Worm (Caenorhabditis elegans): ENCODE results near the gene psd-1.

psd-1 gene

ce11 chrIII:7300763-7301162 is 25.6 kb upstream of the psd-1 start:
- TF ChIP-seq ztf-4 (tag; optimal IDR thresholded peaks at IDR 0.05) (no peak), dpl-1 (GFP tag; optimal IDR thresholded peaks at IDR 0.05) (no peak), blmp-1 (tag; optimal IDR thresholded peaks at IDR 0.05) (peak; percentile 82), nhr-90 (tag; optimal IDR thresholded peaks at IDR 0.05; ENCODE audit: poor library complexity) (no peak), unc-62 (GFP tag; optimal IDR thresholded peaks at IDR 0.05) (no peak), sox-4 (tag; optimal IDR thresholded peaks at IDR 0.05) (no peak), snpc-4 (tag; optimal IDR thresholded peaks at IDR 0.05) (no peak), egl-27 (tag; optimal IDR thresholded peaks at IDR 0.05) (no peak), grh-1 (GFP tag; IDR thresholded peaks at IDR 0.05) (peak; percentile 32; the same call in 1 of the 2 replicates), lin-35 (GFP tag; optimal IDR thresholded peaks at IDR 0.05) (peak in 1 of 2 experiments; percentile 38), ces-1 (GFP tag; optimal IDR thresholded peaks at IDR 0.05) (no peak), nhr-76 (tag; optimal IDR thresholded peaks at IDR 0.05) (no peak), nhr-20 (tag; optimal IDR thresholded peaks at IDR 0.05) (peak; percentile 40), pag-3 (tag; optimal IDR thresholded peaks at IDR 0.05; ENCODE audit: borderline replicate concordance, insufficient read depth) (no peak), mdl-1 (tag; optimal IDR thresholded peaks at IDR 0.05) (no peak), jun-1 (tag; optimal IDR thresholded peaks at IDR 0.05) (no peak), F16B12.6 (tag; optimal IDR thresholded peaks at IDR 0.05) (no peak), Y116A8C.19 (tag; optimal IDR thresholded peaks at IDR 0.05; ENCODE audit: borderline replicate concordance) (no peak), lin-15B (tag; optimal IDR thresholded peaks at IDR 0.05) (no peak), mef-2 (tag; optimal IDR thresholded peaks at IDR 0.05) (no peak), lin-14 (GFP tag; optimal IDR thresholded peaks at IDR 0.05) (peak; percentile 44), lsy-2 (tag; optimal IDR thresholded peaks at IDR 0.05) (peak in 1 of 2 experiments; percentile 17), C16A3.4 (tag; optimal IDR thresholded peaks at IDR 0.05) (no peak), nhr-237 (tag; optimal IDR thresholded peaks at IDR 0.05) (no peak), nhr-19 (GFP tag; conservative IDR thresholded peaks at IDR 0.05) (peak; percentile 33), snu-23 (GFP tag; optimal IDR thresholded peaks at IDR 0.05) (peak; percentile 4), ama-1 (optimal IDR thresholded peaks at IDR 0.05) (no peak), unc-98 (GFP tag; IDR thresholded peaks at IDR 0.05) (no peak), ztf-11 (tag; optimal IDR thresholded peaks at IDR 0.05) (no peak), ceh-90 (tag; optimal IDR thresholded peaks at IDR 0.05) (no peak), ceh-8 (GFP tag; optimal IDR thresholded peaks at IDR 0.05) (no peak), irx-1 (tag; optimal IDR thresholded peaks at IDR 0.05) (no peak), hlh-17 (GFP tag; optimal IDR thresholded peaks at IDR 0.05; ENCODE audit: borderline replicate concordance) (no peak), nhr-11 (tag; optimal IDR thresholded peaks at IDR 0.05) (no peak), nhr-28 (tag; optimal IDR thresholded peaks at IDR 0.05) (no peak), mab-9 (GFP tag; IDR thresholded peaks at IDR 0.05) (no peak), mep-1 (tag; optimal IDR thresholded peaks at IDR 0.05) (no peak), zip-4 (GFP tag; optimal IDR thresholded peaks at IDR 0.05) (no peak), elt-3 (tag; optimal IDR thresholded peaks at IDR 0.05) (peak in 1 of 6 experiments; percentile 2), fkh-8 (tag; optimal IDR thresholded peaks at IDR 0.05) (no peak), nhr-47 (tag; optimal IDR thresholded peaks at IDR 0.05) (no peak), elt-2 (tag; optimal IDR thresholded peaks at IDR 0.05) (no peak), vab-15 (tag; optimal IDR thresholded peaks at IDR 0.05) (no peak), nhr-84 (tag; optimal IDR thresholded peaks at IDR 0.05) (no peak), efl-3 (GFP tag; optimal IDR thresholded peaks at IDR 0.05) (no peak), ceh-88 (GFP tag; IDR thresholded peaks at IDR 0.05) (no peak), lin-39 (tag; optimal IDR thresholded peaks at IDR 0.05) (no peak), unc-86 (tag; optimal IDR thresholded peaks at IDR 0.05) (no peak), efl-1 (optimal IDR thresholded peaks at IDR 0.05) (no peak), efl-1 (GFP tag; optimal IDR thresholded peaks at IDR 0.05 in 1 of 2) (peak in 1 of 2 experiments; percentile 73), lin-13 (GFP tag; optimal IDR thresholded peaks at IDR 0.05) (no peak), hlh-4 (tag; optimal IDR thresholded peaks at IDR 0.05) (no peak), fkh-10 (GFP tag; optimal IDR thresholded peaks at IDR 0.05) (no peak), xbp-1 (tag; optimal IDR thresholded peaks at IDR 0.05) (no peak)

Data from whole organism, L1 larva.